Worm (Caenorhabditis elegans): ENCODE measurements around the gene pap-3.

DNA sequence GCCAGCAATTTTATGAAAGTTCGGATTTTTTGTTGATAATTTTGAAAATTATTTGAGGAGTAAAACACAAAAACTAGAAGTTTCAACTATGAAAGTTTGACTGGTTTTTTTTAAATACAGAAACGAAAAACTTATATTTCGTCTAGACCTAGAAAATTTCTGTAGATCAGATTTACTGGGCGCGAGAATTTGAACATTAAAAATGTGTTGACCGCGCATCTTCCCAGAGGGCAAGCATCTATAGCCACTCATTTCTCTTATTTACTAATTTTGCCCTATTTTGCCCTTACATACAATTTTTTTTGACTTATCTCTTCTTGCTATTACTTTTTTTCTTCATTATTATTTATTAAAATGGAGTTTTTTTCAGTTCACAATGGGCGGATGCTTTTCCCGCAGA, 7.4 kb downstream of the pap-3 start, which contains the start of gene F43G6.10:
- TF ChIP-seq nfya-1 (tag; optimal IDR thresholded peaks at IDR 0.05) (no peak), ceh-45 (GFP tag; IDR thresholded peaks at IDR 0.05) (no peak), nhr-11 (tag; optimal IDR thresholded peaks at IDR 0.05) (no peak), pag-3 (tag; optimal IDR thresholded peaks at IDR 0.05; ENCODE audit: borderline replicate concordance) (no peak), madf-2 (tag; optimal IDR thresholded peaks at IDR 0.05) (no peak), pqm-1 (tag; optimal IDR thresholded peaks at IDR 0.05) (no peak), pros-1 (tag; optimal IDR thresholded peaks at IDR 0.05) (no peak), sox-4 (tag; optimal IDR thresholded peaks at IDR 0.05) (no peak)

Measured in whole organism, late embryonic.